Worm (Caenorhabditis elegans) whole organism, L1 larva: ENCODE data around the gene clec-88.

Source experiments
- C04F5.9 ChIP-seq: sonication (generic microtip); optimal IDR thresholded peaks from 2 replicates; lab custom pipeline; 2016; ENCODE audit warnings: missing genetic modification characterization, missing compliant biosample characterization
- C16A3.4 ChIP-seq: fragments of 150-350 bp; optimal IDR thresholded peaks from 2 replicates; lab custom pipeline; 2014; ENCODE audit warnings: missing biosample characterization, missing genetic modification characterization
- C34B4.2 ChIP-seq: sonication (generic microtip); optimal IDR thresholded peaks from 2 replicates; lab custom pipeline; 2017; ENCODE audit warnings: mild to moderate bottlenecking, missing genetic modification characterization, missing compliant biosample characterization
- Y116A8C.19 ChIP-seq: sonication (generic microtip); optimal IDR thresholded peaks from 2 replicates; lab custom pipeline; 2016; ENCODE audit warnings: missing compliant biosample characterization, missing genetic modification characterization, borderline replicate concordance
- aly-2 ChIP-seq: fragments of 150-350 bp; optimal IDR thresholded peaks from 2 replicates; lab custom pipeline; 2014; ENCODE audit warnings: missing biosample characterization, missing genetic modification characterization
- ama-1 ChIP-seq: fragments of 150-350 bp; optimal IDR thresholded peaks from 2 replicates; lab custom pipeline; 2014
- blmp-1 ChIP-seq: fragments of 150-350 bp; optimal IDR thresholded peaks from 2 replicates; lab custom pipeline; 2014; ENCODE audit warnings: missing biosample characterization, missing genetic modification characterization
- ceh-8 ChIP-seq: fragments of 200-800 bp; sonication (Bioruptor generic); optimal IDR thresholded peaks from 2 replicates; lab custom pipeline; 2018; ENCODE audit warnings: mild to moderate bottlenecking, missing genetic modification characterization, moderate library complexity, missing compliant biosample characterization
- ceh-82 ChIP-seq, 3 experiments: fragments of 150-350 bp in 1 of 3; sonication (generic microtip) in 2 of 3; optimal IDR thresholded peaks; 2 replicates each; lab custom pipeline; 2014 to 2017; ENCODE audit warnings: missing biosample characterization in 3 of 3, missing genetic modification characterization in 3 of 3
- ceh-90 ChIP-seq: sonication (generic microtip); optimal IDR thresholded peaks from 2 replicates; lab custom pipeline; 2016; ENCODE audit warnings: missing genetic modification characterization, missing compliant biosample characterization
- ces-1 ChIP-seq: fragments of 150-350 bp; optimal IDR thresholded peaks from 2 replicates; lab custom pipeline; 2014; ENCODE audit warnings: missing biosample characterization, missing genetic modification reagents, missing genetic modification characterization
- dpl-1 ChIP-seq, 3 experiments: fragments of 150-350 bp in 2 of 3; sonication (generic microtip) in 1 of 3; optimal IDR thresholded peaks; 2 replicates each; lab custom pipeline; 2014 to 2017; ENCODE audit warnings: missing biosample characterization in 3 of 3, missing genetic modification characterization in 3 of 3, missing genetic modification reagents in 3 of 3
- dsc-1 ChIP-seq: sonication (generic microtip); optimal IDR thresholded peaks from 2 replicates; lab custom pipeline; 2016; ENCODE audit warnings: mild to moderate bottlenecking, missing genetic modification characterization, missing compliant biosample characterization
- efl-3 ChIP-seq: fragments of 200-800 bp; sonication (Bioruptor generic); optimal IDR thresholded peaks from 2 replicates; lab custom pipeline; 2018; ENCODE audit warnings: mild to moderate bottlenecking, missing genetic modification characterization, missing compliant biosample characterization
- egl-13 ChIP-seq: sonication (generic microtip); optimal IDR thresholded peaks from 2 replicates; lab custom pipeline; 2016; ENCODE audit warnings: missing genotype, missing genetic modification reagents, missing genetic modification characterization, missing compliant biosample characterization
- fkh-10 ChIP-seq: sonication (generic microtip); optimal IDR thresholded peaks from 2 replicates; lab custom pipeline; 2017; ENCODE audit warnings: missing biosample characterization, missing genetic modification reagents, missing genetic modification characterization
- fos-1 ChIP-seq: fragments of 150-350 bp; optimal IDR thresholded peaks from 2 replicates; lab custom pipeline; 2014; ENCODE audit warnings: missing biosample characterization, missing genetic modification characterization
- grh-1 ChIP-seq: fragments of 200-800 bp; sonication (Bioruptor generic); IDR thresholded peaks from 2 replicates; pipeline ENCODE4 v1.3.6; 2022; ENCODE audit warnings: missing genetic modification reagents, missing genetic modification characterization, missing compliant biosample characterization
- irx-1 ChIP-seq: sonication (generic microtip); optimal IDR thresholded peaks from 2 replicates; lab custom pipeline; 2016; ENCODE audit warnings: missing genetic modification characterization, missing compliant biosample characterization
- jun-1 ChIP-seq: fragments of 150-350 bp; optimal IDR thresholded peaks from 2 replicates; lab custom pipeline; 2014; ENCODE audit warnings: missing biosample characterization, missing genetic modification reagents, missing genetic modification characterization
- lir-3 ChIP-seq: sonication (generic microtip); optimal IDR thresholded peaks from 2 replicates; lab custom pipeline; 2016; ENCODE audit warnings: mild to moderate bottlenecking, missing genetic modification characterization, moderate library complexity, missing compliant biosample characterization; ENCODE audit not compliant: poor library complexity
- mdl-1 ChIP-seq, 2 experiments: fragments of 150-350 bp; optimal IDR thresholded peaks; 2 replicates each; lab custom pipeline; 2014 to 2017; ENCODE audit warnings: missing biosample characterization in 2 of 2, missing genetic modification characterization in 2 of 2, inconsistent platforms in 1 of 2
- mef-2 ChIP-seq: fragments of 150-350 bp; optimal IDR thresholded peaks from 2 replicates; lab custom pipeline; 2014; ENCODE audit warnings: missing biosample characterization, missing genetic modification characterization
- mep-1 ChIP-seq: fragments of 150-350 bp; optimal IDR thresholded peaks from 2 replicates; lab custom pipeline; 2014; ENCODE audit warnings: missing biosample characterization, missing genetic modification characterization
- nhr-12 ChIP-seq: sonication (generic microtip); optimal IDR thresholded peaks from 2 replicates; lab custom pipeline; 2017; ENCODE audit warnings: missing biosample characterization, missing genetic modification characterization
- nhr-19 ChIP-seq: fragments of 200-800 bp; sonication (Bioruptor generic); conservative IDR thresholded peaks from 2 replicates; pipeline ENCODE4 v1.3.6; 2022; ENCODE audit warnings: missing genetic modification characterization, missing compliant biosample characterization
- nhr-20 ChIP-seq: sonication (generic microtip); optimal IDR thresholded peaks from 2 replicates; lab custom pipeline; 2016; ENCODE audit warnings: mild to moderate bottlenecking, missing genetic modification characterization, missing compliant biosample characterization
- nhr-47 ChIP-seq: sonication (generic microtip); optimal IDR thresholded peaks from 2 replicates; lab custom pipeline; 2016; ENCODE audit warnings: mild to moderate bottlenecking, missing genetic modification characterization, moderate library complexity, missing compliant biosample characterization
- nhr-71 ChIP-seq: sonication (generic microtip); optimal IDR thresholded peaks from 2 replicates; lab custom pipeline; 2016; ENCODE audit warnings: mild to moderate bottlenecking, missing genetic modification characterization, moderate library complexity, missing compliant biosample characterization
- nhr-84 ChIP-seq: sonication (generic microtip); optimal IDR thresholded peaks from 2 replicates; lab custom pipeline; 2017; ENCODE audit warnings: missing biosample characterization, missing genetic modification characterization
- nhr-85 ChIP-seq: sonication (generic microtip); peaks from one replicate; lab custom pipeline; 2016; ENCODE audit warnings: missing genetic modification characterization, inconsistent platforms, missing compliant biosample characterization
- pax-3 ChIP-seq: fragments of 200-800 bp; sonication (Bioruptor generic); optimal IDR thresholded peaks from 2 replicates; lab custom pipeline; 2018; ENCODE audit warnings: mild to moderate bottlenecking, missing genetic modification characterization, moderate library complexity, missing compliant biosample characterization
- pqm-1 ChIP-seq: sonication (generic microtip); optimal IDR thresholded peaks from 3 replicates; lab custom pipeline; 2017; ENCODE audit warnings: missing biosample characterization, missing genetic modification characterization
- skn-1 ChIP-seq: fragments of 150-350 bp; optimal IDR thresholded peaks from 2 replicates; lab custom pipeline; 2014; ENCODE audit warnings: missing biosample characterization, missing genetic modification characterization
- snu-23 ChIP-seq: sonication (generic microtip); optimal IDR thresholded peaks from 2 replicates; lab custom pipeline; 2016; ENCODE audit warnings: missing genetic modification characterization, missing compliant biosample characterization
- sptf-1 ChIP-seq: fragments of 150-350 bp; optimal IDR thresholded peaks from 2 replicates; lab custom pipeline; 2014; ENCODE audit warnings: missing biosample characterization, missing genetic modification characterization
- swsn-7 ChIP-seq: sonication (generic microtip); optimal IDR thresholded peaks from 2 replicates; lab custom pipeline; 2016; ENCODE audit warnings: missing genetic modification characterization, missing compliant biosample characterization
- tbx-2 ChIP-seq: sonication (generic microtip); optimal IDR thresholded peaks from 2 replicates; lab custom pipeline; 2016; ENCODE audit warnings: missing genetic modification characterization, missing compliant biosample characterization
- tlp-1 ChIP-seq: fragments of 150-350 bp; optimal IDR thresholded peaks from 2 replicates; lab custom pipeline; 2014; ENCODE audit warnings: missing biosample characterization, missing genetic modification characterization
- unc-62 ChIP-seq: fragments of 150-350 bp; optimal IDR thresholded peaks from 2 replicates; lab custom pipeline; 2014; ENCODE audit warnings: missing biosample characterization, missing genetic modification reagents, missing genetic modification characterization
- unc-86 ChIP-seq: sonication (generic microtip); optimal IDR thresholded peaks from 2 replicates; lab custom pipeline; 2016; ENCODE audit warnings: missing genetic modification characterization, missing compliant biosample characterization
- zag-1 ChIP-seq: fragments of 150-350 bp; optimal IDR thresholded peaks from 2 replicates; lab custom pipeline; 2014; ENCODE audit warnings: missing biosample characterization, missing genetic modification characterization
- zip-4 ChIP-seq: fragments of 200-800 bp; sonication (Bioruptor generic); optimal IDR thresholded peaks from 2 replicates; lab custom pipeline; 2018; ENCODE audit warnings: mild to moderate bottlenecking, missing genetic modification characterization, moderate library complexity, missing compliant biosample characterization

Gene clec-88

ce11 chrII:6383183-6383695 lies 17.7 kb downstream of the clec-88 start, which contains the start of gene F58F12.1 (continued):
- TF ChIP-seq fos-1 (tag; lab: Kevin White, UChicago) (no peak), dpl-1 (GFP tag; optimal IDR thresholded peaks at IDR 0.05; lab: Kevin White, UChicago) (peak; percentile 50 to 76 (median 62)), blmp-1 (tag; lab: Kevin White, UChicago) (peak; percentile 75), mep-1 (tag; lab: Kevin White, UChicago) (peak; percentile 81), nhr-12 (no peak), ces-1 (no peak), mdl-1 (tag; optimal IDR thresholded peaks at IDR 0.05; lab: Kevin White, UChicago) (peak in 1 of 2 experiments; percentile 27), swsn-7 (tag; lab: Kevin White, UChicago) (peak; percentile 44), egl-13 (peak; percentile 39), C04F5.9 (tag; lab: Kevin White, UChicago) (peak; percentile 30), ceh-90 (tag; lab: Kevin White, UChicago) (peak; percentile 83), mef-2 (no peak), snu-23 (peak; percentile 66), pax-3 (peak; percentile 38), grh-1 (GFP tag; lab: Robert Waterston, UW) (no peak), unc-62 (GFP tag; lab: Kevin White, UChicago) (no peak), nhr-20 (tag; lab: Kevin White, UChicago) (peak; percentile 62), jun-1 (tag; lab: Kevin White, UChicago) (peak; percentile 44), ama-1 (lab: Kevin White, UChicago) (no peak)

- no peak for TF ChIP-seq ceh-82 (tag; optimal IDR thresholded peaks at IDR 0.05; lab: Kevin White, UChicago)
- no peak for TF ChIP-seq pqm-1
- TF ChIP-seq, all 84 proteins: peak for 0
These were observed 20.9 kb downstream of the clec-88 start, which contains the start of gene F58F12.4 for ce11 chrII:6386467-6386866. TSS of gene F58F12.4 (plus strand) at chrII:6386767.

ce11 chrII:6387937-6388336 lies 22.4 kb downstream of the clec-88 start, which contains the start of gene F58F12.2:
TSS of gene F58F12.2 (minus strand) at chrII:6388037.
- no peak for TF ChIP-seq fos-1 (tag; lab: Kevin White, UChicago)
- TF ChIP-seq snu-23 = no peak
- no peak for TF ChIP-seq ceh-8 (GFP tag; lab: Kevin White, UChicago)
- TF ChIP-seq dpl-1 (GFP tag; optimal IDR thresholded peaks at IDR 0.05; lab: Kevin White, UChicago) = no peak
- no peak for TF ChIP-seq sptf-1 (tag; lab: Kevin White, UChicago)
- TF ChIP-seq efl-3 (GFP tag; lab: Kevin White, UChicago) = no peak
- no peak for TF ChIP-seq Y116A8C.19 (tag; lab: Kevin White, UChicago)
- no peak for TF ChIP-seq mef-2
- no peak for TF ChIP-seq C16A3.4 (tag; lab: Kevin White, UChicago)
- no peak for TF ChIP-seq tbx-2
- no peak for TF ChIP-seq zip-4
- TF ChIP-seq C34B4.2 (tag; lab: Kevin White, UChicago) = no peak

DNA sequence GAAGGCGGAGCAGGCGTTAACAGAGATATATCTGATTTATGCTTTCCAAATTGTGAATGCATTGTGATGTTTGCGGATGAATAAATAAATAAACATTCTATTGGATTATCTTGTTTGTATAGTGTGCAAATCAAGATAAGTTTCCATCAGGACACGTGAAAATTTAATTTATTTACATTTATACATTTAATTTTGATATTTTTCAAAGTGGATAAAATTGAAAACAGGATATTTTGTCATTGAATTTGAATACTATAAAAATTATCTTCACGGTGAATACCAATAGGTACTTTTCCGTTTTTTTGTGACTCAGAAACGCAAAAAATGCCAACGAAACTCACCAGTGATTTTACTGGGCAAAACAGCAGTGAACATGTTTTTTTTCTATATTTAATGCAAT lies 25.7 kb downstream of the clec-88 start, which contains the start of gene F58F12.3:
Gene F58F12.3, minus strand, starts transcription at position 101 of the 400 bp plus-strand sequence.
- TF ChIP-seq nhr-47 (tag; lab: Kevin White, UChicago) = no peak
- no peak for TF ChIP-seq skn-1 (tag; lab: Kevin White, UChicago)
- TF ChIP-seq irx-1 (tag; lab: Kevin White, UChicago) = no peak
- no peak for TF ChIP-seq nhr-84 (tag; lab: Kevin White, UChicago)
- no peak for TF ChIP-seq tlp-1 (tag; lab: Kevin White, UChicago)
- no peak for TF ChIP-seq zip-4
- no peak for TF ChIP-seq lir-3 (tag; lab: Kevin White, UChicago)
- no peak for TF ChIP-seq mdl-1 (tag; optimal IDR thresholded peaks at IDR 0.05; lab: Kevin White, UChicago)
- no peak for TF ChIP-seq nhr-71 (tag; lab: Kevin White, UChicago)
- no peak for TF ChIP-seq dsc-1 (tag; lab: Kevin White, UChicago)
- no peak for TF ChIP-seq efl-3 (GFP tag; lab: Kevin White, UChicago)
- TF ChIP-seq nhr-85 (tag; lab: Kevin White, UChicago) = no peak
- no peak for TF ChIP-seq ces-1
- TF ChIP-seq fkh-10 (GFP tag; lab: Kevin White, UChicago) = no peak
- TF ChIP-seq zag-1 (tag; lab: Kevin White, UChicago) = no peak
- no peak for TF ChIP-seq nhr-19 (GFP tag; lab: Robert Waterston, UW)
- no peak for TF ChIP-seq aly-2 (tag; lab: Kevin White, UChicago)
- TF ChIP-seq unc-86 (tag; lab: Kevin White, UChicago) = no peak
